Fruit fly (Drosophila melanogaster): ENCODE measurements around the gene mRpL23.
A peak's percentile ranks its signal among the peaks of the same experiment; 100 is the strongest.

The mRpL23 gene

DNA sequence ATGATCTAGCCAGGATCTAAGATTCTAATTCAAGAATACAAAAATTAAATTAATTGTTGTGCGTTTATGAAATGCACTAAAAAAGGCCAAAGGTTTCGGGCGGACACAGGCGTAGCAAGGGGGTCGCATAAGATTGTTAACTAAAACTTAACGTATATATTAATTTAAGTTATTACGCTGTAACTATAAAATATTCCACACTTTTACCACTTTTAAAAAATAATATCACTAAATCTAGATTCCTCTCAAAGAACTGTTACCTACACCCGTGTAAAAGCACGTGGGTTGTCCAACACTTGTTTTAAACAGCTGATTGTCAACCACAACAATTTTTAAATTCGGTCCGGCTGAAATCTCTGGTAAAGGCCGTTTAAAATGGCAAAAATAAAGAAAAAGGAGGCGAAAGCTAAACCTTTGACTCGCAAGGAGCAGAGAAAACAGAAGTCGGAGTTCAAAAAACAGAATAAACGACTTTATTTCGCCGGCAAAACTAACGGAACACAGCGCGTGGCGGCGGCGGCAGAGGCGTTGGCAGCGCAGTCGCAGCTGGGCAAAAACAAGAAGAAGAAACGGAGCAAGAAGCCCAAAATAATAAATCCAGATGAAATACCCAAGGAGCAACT lies at the start of gene mRpL23, which contains the start of gene CG9004 (continued):
- TF ChIP-seq sob (GFP tag; IDR thresholded peaks at IDR 0.05) (peak; percentile 100), Dll (GFP tag; IDR thresholded peaks at IDR 0.05; ENCODE audit: partially characterized antibody) (0 out of 4 replicates have a peak, but pooled peaks have one; percentile 53), NC2β (GFP tag; optimal IDR thresholded peaks at IDR 0.05) (peak; percentile 98), p53 (GFP tag; optimal IDR thresholded peaks at IDR 0.05) (peak; percentile 93), ab (GFP tag; optimal IDR thresholded peaks at IDR 0.05) (peak; percentile 97), grau (tag; optimal IDR thresholded peaks at IDR 0.05) (peak; percentile 98), CG17829 (tag; optimal IDR thresholded peaks at IDR 0.05) (peak; percentile 99), D19B (GFP tag; optimal IDR thresholded peaks at IDR 0.05) (peak; percentile 95), pan (optimal IDR thresholded peaks at IDR 0.05) (no peak), pan (GFP tag; optimal IDR thresholded peaks at IDR 0.05 in 1 of 2, IDR thresholded peaks at IDR 0.05 in 1 of 2) (peak in 1 of 2 experiments; percentile 100), hbn (GFP tag; IDR thresholded peaks at IDR 0.05; ENCODE audit: partially characterized antibody) (peak; percentile 43; the same call in 1 of the 2 replicates), Dfd (GFP tag; optimal IDR thresholded peaks at IDR 0.05) (peak in 1 of 2 experiments; percentile 78), HmgZ (tag; optimal IDR thresholded peaks at IDR 0.05) (peak; percentile 99), CG10979 (tag; optimal IDR thresholded peaks at IDR 0.05) (peak; percentile 98), bsh (GFP tag; optimal IDR thresholded peaks at IDR 0.05) (peak; percentile 96 to 99), CG9727 (GFP tag; optimal IDR thresholded peaks at IDR 0.05) (peak; percentile 99), pb (GFP tag; optimal IDR thresholded peaks at IDR 0.05) (peak; percentile 95), chm (GFP tag; IDR thresholded peaks at IDR 0.05) (peak; percentile 99), CG11723 (GFP tag; optimal IDR thresholded peaks at IDR 0.05) (peak; percentile 96), CG4328 (GFP tag; optimal IDR thresholded peaks at IDR 0.05) (peak; percentile 97), Nf-YA (GFP tag; IDR thresholded peaks at IDR 0.05) (peak; percentile 98), CG7928 (GFP tag; optimal IDR thresholded peaks at IDR 0.05) (peak; percentile 82), gsb (GFP tag; IDR thresholded peaks at IDR 0.05) (peak; percentile 99), CG7271 (tag; optimal IDR thresholded peaks at IDR 0.05) (peak; percentile 98), Bgb (GFP tag; IDR thresholded peaks at IDR 0.05; ENCODE audit: partially characterized antibody) (0 out of 2 replicates have a peak, but pooled peaks have one; percentile 30), Spps (tag; optimal IDR thresholded peaks at IDR 0.05) (peak; percentile 97), sug (tag; optimal IDR thresholded peaks at IDR 0.05) (peak; percentile 98), gsb-n (tag; optimal IDR thresholded peaks at IDR 0.05) (peak; percentile 98), Adf1 (GFP tag; IDR thresholded peaks at IDR 0.05) (peak; percentile 97), dmrt99B (tag; optimal IDR thresholded peaks at IDR 0.05) (peak; percentile 99), ftz-f1 (GFP tag; optimal IDR thresholded peaks at IDR 0.05) (peak; percentile 95), CG18476 (GFP tag; optimal IDR thresholded peaks at IDR 0.05) (peak; percentile 99), pho (GFP tag; optimal IDR thresholded peaks at IDR 0.05) (peak; percentile 99), Trl (optimal IDR thresholded peaks at IDR 0.05) (no peak), Trl (GFP tag; optimal IDR thresholded peaks at IDR 0.05) (peak; percentile 99), chinmo (GFP tag; IDR thresholded peaks at IDR 0.05; ENCODE audit: partially characterized antibody) (no peak), CG2120 (GFP tag; optimal IDR thresholded peaks at IDR 0.05) (peak; percentile 100), slp2 (GFP tag; optimal IDR thresholded peaks at IDR 0.05) (peak; percentile 98), dati (GFP tag; IDR thresholded peaks at IDR 0.05) (peak; percentile 99), BEAF-32 (GFP tag; optimal IDR thresholded peaks at IDR 0.05) (peak; percentile 47), HHEX (GFP tag; optimal IDR thresholded peaks at IDR 0.05) (peak; percentile 99), dmrt11E (tag; optimal IDR thresholded peaks at IDR 0.05) (peak; percentile 99), CHES-1-like (GFP tag; optimal IDR thresholded peaks at IDR 0.05) (peak; percentile 99), CG1647 (GFP tag; optimal IDR thresholded peaks at IDR 0.05) (peak; percentile 99), CG10209 (GFP tag; optimal IDR thresholded peaks at IDR 0.05) (peak; percentile 99), bigmax (GFP tag; optimal IDR thresholded peaks at IDR 0.05) (peak; percentile 66), CG9437 (GFP tag; optimal IDR thresholded peaks at IDR 0.05) (peak; percentile 94), CG16813 (GFP tag; IDR thresholded peaks at IDR 0.05; ENCODE audit: partially characterized antibody) (0 out of 3 replicates have a peak, but pooled peaks have one; percentile 8), zen2 (GFP tag; IDR thresholded peaks at IDR 0.05; ENCODE audit: partially characterized antibody) (no peak)

Measured in whole organism, embryonic.